Fruit fly (Drosophila melanogaster) whole organism, pupa: Measurements from ENCODE around the gene CG18599.

Source experiments
- CG10348 ChIP-seq: fragments of 200-800 bp; sonication (Bioruptor generic); IDR thresholded peaks from 2 replicates; pipeline ENCODE4 v1.3.6; 2022; ENCODE audit warnings: missing biosample characterization, missing genetic modification characterization
- CG14655 ChIP-seq: fragments of 200-800 bp; sonication (Bioruptor generic); optimal IDR thresholded peaks from 3 replicates; lab custom pipeline; 2017; ENCODE audit warnings: mild to moderate bottlenecking, missing biosample characterization, missing genetic modification reagents, missing genetic modification characterization
- CG32121 ChIP-seq: fragments of 200-800 bp; sonication (Bioruptor generic); IDR thresholded peaks from 2 replicates; pipeline ENCODE4 v1.3.6; 2022; ENCODE audit warnings: missing biosample characterization, missing genetic modification characterization
- CG8159 ChIP-seq: fragments of 200-800 bp; sonication (Bioruptor generic); optimal IDR thresholded peaks from 3 replicates; lab custom pipeline; 2018; ENCODE audit warnings: missing biosample characterization, mild to moderate bottlenecking, missing genetic modification characterization, moderate library complexity
- CG8301 ChIP-seq: fragments of 200-800 bp; sonication (Bioruptor generic); optimal IDR thresholded peaks from 2 replicates; lab custom pipeline; 2018; ENCODE audit warnings: missing biosample characterization, mild to moderate bottlenecking, missing genetic modification characterization
- CG9948 ChIP-seq: fragments of 200-800 bp; sonication (Bioruptor generic); optimal IDR thresholded peaks from 2 replicates; lab custom pipeline; 2018; ENCODE audit warnings: missing biosample characterization, mild to moderate bottlenecking, missing genetic modification characterization, moderate library complexity
- Ets98B ChIP-seq: fragments of 200-800 bp; sonication (Bioruptor generic); IDR thresholded peaks from 2 replicates; pipeline ENCODE4 v1.3.6; 2022; ENCODE audit warnings: missing biosample characterization, missing genetic modification characterization
- Snoo ChIP-seq: fragments of 200-800 bp; sonication (Bioruptor generic); optimal IDR thresholded peaks from 3 replicates; lab custom pipeline; 2017; ENCODE audit warnings: missing biosample characterization, mild to moderate bottlenecking, missing genetic modification characterization, inconsistent platforms
- fd96Ca ChIP-seq: fragments of 200-800 bp; sonication (Bioruptor generic); IDR thresholded peaks from 3 replicates; pipeline ENCODE4 v1.3.6; 2022; ENCODE audit warnings: missing biosample characterization, missing genetic modification characterization
- rn ChIP-seq: fragments of 200-800 bp; sonication (Bioruptor generic); IDR thresholded peaks from 2 replicates; pipeline ENCODE4 v1.3.6; 2022; ENCODE audit warnings: missing biosample characterization, missing genetic modification characterization

DNA sequence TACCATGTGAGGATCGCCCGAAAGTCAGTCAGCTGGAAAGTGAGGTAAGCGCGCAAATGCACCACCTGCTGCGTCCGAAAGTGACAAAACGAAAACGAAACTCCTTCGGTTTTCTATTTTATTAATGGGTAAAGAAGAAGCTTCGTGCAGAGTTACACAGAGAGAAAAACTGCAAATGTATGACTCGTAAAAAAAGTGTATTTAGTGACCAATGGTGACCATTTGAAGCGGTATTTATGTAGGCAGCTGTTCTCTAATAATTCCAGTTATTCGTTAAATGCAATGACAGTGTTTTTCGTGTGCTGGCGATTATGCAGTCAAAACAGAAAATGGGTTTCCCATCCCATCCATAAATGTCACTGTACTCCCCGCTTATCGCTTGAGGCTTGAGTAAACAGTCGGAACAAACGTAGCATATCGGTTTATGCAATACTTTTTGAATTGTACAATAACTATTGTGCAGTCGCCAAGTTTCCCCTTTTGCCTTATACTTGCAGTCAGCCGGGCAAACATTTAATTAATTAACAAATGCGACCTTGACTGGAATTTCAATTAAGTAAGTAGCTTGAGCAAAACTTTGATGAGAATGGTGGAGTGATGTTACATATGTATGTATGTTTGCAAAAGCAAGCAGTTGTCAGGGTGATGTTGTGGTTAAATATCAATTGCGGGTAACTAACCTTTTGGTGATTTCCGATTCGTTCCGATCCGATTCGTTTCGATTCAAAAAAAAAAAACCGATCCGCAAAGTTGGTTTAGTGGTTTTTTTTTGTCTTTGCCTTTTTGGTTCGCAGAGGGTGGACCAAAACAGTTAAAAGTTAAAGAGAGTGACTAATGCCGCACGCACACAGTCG lies 30.1 kb downstream of the CG18599 start:
- TF ChIP-seq CG9948 (peak; percentile 26), CG14655 (GFP tag; lab: Kevin White, UChicago) (peak; percentile 61), CG32121 (GFP tag; lab: Robert Waterston, UW) (peak; percentile 19; the same call in 1 of the 2 replicates), Snoo (no peak), rn (GFP tag; lab: Robert Waterston, UW) (no peak), Ets98B (peak; percentile 58), CG8301 (tag; lab: Kevin White, UChicago) (peak; percentile 49), CG10348 (GFP tag; lab: Robert Waterston, UW) (no peak), fd96Ca (GFP tag; lab: Robert Waterston, UW) (peak; percentile 67; the same call in 2 of the 3 replicates), CG8159 (tag; lab: Kevin White, UChicago) (peak; percentile 49)
